Worm (Caenorhabditis elegans) whole organism, L4 larva: ENCODE measurements around the gene ZK632.11.

ENCODE experiments used
- F37D6.2 ChIP-seq: sonication (generic microtip); optimal IDR thresholded peaks from 2 replicates; lab custom pipeline; 2016; ENCODE audit warnings: mild to moderate bottlenecking, missing genetic modification characterization, missing compliant biosample characterization
- F44E2.7 ChIP-seq: fragments of 200-800 bp; sonication (Bioruptor generic); IDR thresholded peaks from 2 replicates; pipeline ENCODE4 v2.1.2; 2022; ENCODE audit warnings: missing genetic modification characterization, missing compliant biosample characterization
- R02D3.7 ChIP-seq: fragments of 150-350 bp; sonication (generic microtip); optimal IDR thresholded peaks from 3 replicates; lab custom pipeline; 2014; ENCODE audit warnings: missing biosample characterization, missing genetic modification characterization
- Y48G9A.11 ChIP-seq: fragments of 200-800 bp; sonication (Bioruptor generic); IDR thresholded peaks from 2 replicates; pipeline ENCODE4 v1.3.6; 2022; ENCODE audit warnings: missing genetic modification reagents, missing genetic modification characterization, missing compliant biosample characterization
- aha-1 ChIP-seq: fragments of 150-350 bp; peaks from one replicate; lab custom pipeline; 2014; ENCODE audit warnings: missing biosample characterization, missing genetic modification characterization
- ama-1 ChIP-seq: fragments of 150-350 bp; optimal IDR thresholded peaks from 2 replicates; lab custom pipeline; 2014; ENCODE audit warnings: inconsistent platforms, mixed read lengths
- ceh-20 ChIP-seq: fragments of 200-800 bp; sonication (Bioruptor generic); IDR thresholded peaks from 2 replicates; pipeline ENCODE4 v1.3.6; 2022; ENCODE audit warnings: missing genetic modification reagents, missing genetic modification characterization, missing compliant biosample characterization
- ceh-62 ChIP-seq: sonication (generic microtip); optimal IDR thresholded peaks from 2 replicates; lab custom pipeline; 2017; ENCODE audit warnings: missing biosample characterization, missing genetic modification characterization
- ces-1 ChIP-seq: fragments of 150-350 bp; sonication (generic microtip); optimal IDR thresholded peaks from 4 replicates; lab custom pipeline; 2014; ENCODE audit warnings: missing biosample characterization, missing genetic modification reagents, missing genetic modification characterization
- cey-2 ChIP-seq: sonication (generic microtip); optimal IDR thresholded peaks from 3 replicates; lab custom pipeline; 2017; ENCODE audit warnings: missing genetic modification characterization, mild to moderate bottlenecking, missing compliant biosample characterization, antibody characterized with exemption, borderline replicate concordance; ENCODE audit not compliant: insufficient read depth
- ctbp-1 ChIP-seq: fragments of 200-800 bp; sonication (Bioruptor generic); IDR thresholded peaks from 2 replicates; pipeline ENCODE4 v1.3.6; 2022; ENCODE audit warnings: missing genetic modification reagents, missing genetic modification characterization, missing compliant biosample characterization
- daf-12 ChIP-seq: fragments of 150-350 bp; optimal IDR thresholded peaks from 2 replicates; lab custom pipeline; 2014; ENCODE audit warnings: missing biosample characterization, missing genetic modification reagents, missing genetic modification characterization
- daf-16 ChIP-seq, 3 experiments: sonication (generic microtip); optimal IDR thresholded peaks; 2 replicates each; lab custom pipeline; 2016 to 2017; ENCODE audit warnings: missing genetic modification characterization in 3 of 3, missing genetic modification reagents in 3 of 3, mild to moderate bottlenecking in 2 of 3, missing compliant biosample characterization in 2 of 3, missing biosample characterization in 1 of 3, moderate library complexity in 1 of 3
- daf-8 ChIP-seq: fragments of 200-800 bp; sonication (Bioruptor generic); IDR thresholded peaks from 2 replicates; pipeline ENCODE4 v1.3.6; 2022; ENCODE audit warnings: missing genetic modification characterization, missing compliant biosample characterization
- dmd-8 ChIP-seq: fragments of 200-800 bp; sonication (Bioruptor generic); IDR thresholded peaks from 2 replicates; pipeline ENCODE4 v1.3.6; 2022; ENCODE audit warnings: missing genetic modification characterization, missing compliant biosample characterization
- dmd-9 ChIP-seq: fragments of 200-800 bp; sonication (Bioruptor generic); IDR thresholded peaks from 2 replicates; pipeline ENCODE4 v1.3.6; 2022; ENCODE audit warnings: missing genetic modification reagents, missing genetic modification characterization, missing compliant biosample characterization
- dve-1 ChIP-seq: sonication (generic microtip); optimal IDR thresholded peaks from 2 replicates; lab custom pipeline; 2017; ENCODE audit warnings: antibody characterized with exemption, mild to moderate bottlenecking, missing genetic modification characterization, missing compliant biosample characterization; ENCODE audit not compliant: insufficient read depth
- hlh-11 ChIP-seq: fragments of 200-800 bp; sonication (Bioruptor generic); optimal IDR thresholded peaks from 2 replicates; lab custom pipeline; 2018; ENCODE audit warnings: mild to moderate bottlenecking, missing genetic modification characterization, missing compliant biosample characterization
- lin-1 ChIP-seq: fragments of 200-800 bp; sonication (Bioruptor generic); IDR thresholded peaks from 2 replicates; pipeline ENCODE4 v1.3.6; 2022; ENCODE audit warnings: missing genetic modification reagents, missing genetic modification characterization, missing compliant biosample characterization
- lin-15B ChIP-seq: fragments of 150-350 bp; sonication (generic microtip); optimal IDR thresholded peaks from 3 replicates; lab custom pipeline; 2014; ENCODE audit warnings: missing biosample characterization, missing genetic modification characterization
- lin-29 ChIP-seq: fragments of 200-800 bp; sonication (Bioruptor generic); IDR thresholded peaks from 2 replicates; pipeline ENCODE4 v1.3.6; 2022; ENCODE audit warnings: missing genetic modification reagents, missing genetic modification characterization, missing compliant biosample characterization
- lin-38 ChIP-seq: fragments of 200-800 bp; sonication (Bioruptor generic); IDR thresholded peaks from 2 replicates; pipeline ENCODE4 v1.3.6; 2022; ENCODE audit warnings: missing genetic modification reagents, missing genetic modification characterization, missing compliant biosample characterization
- lin-39 ChIP-seq: fragments of 150-350 bp; optimal IDR thresholded peaks from 2 replicates; lab custom pipeline; 2014; ENCODE audit warnings: missing biosample characterization, missing genetic modification reagents, missing genetic modification characterization
- lir-3 ChIP-seq: sonication (generic microtip); optimal IDR thresholded peaks from 2 replicates; lab custom pipeline; 2016; ENCODE audit warnings: mild to moderate bottlenecking, missing genetic modification characterization, missing compliant biosample characterization
- lsy-2 ChIP-seq, 2 experiments: fragments of 150-350 bp in 1 of 2; sonication (generic microtip) in 1 of 2; optimal IDR thresholded peaks; 2 replicates each; lab custom pipeline; 2014 to 2017; ENCODE audit warnings: missing biosample characterization in 2 of 2, missing genetic modification characterization in 2 of 2
- madf-5 ChIP-seq, 2 experiments: fragments of 200-800 bp; sonication (Bioruptor generic); IDR thresholded peaks; 2 replicates each; pipeline ENCODE4 v1.3.6; 2022; ENCODE audit warnings: missing compliant biosample characterization in 2 of 2, missing genetic modification characterization in 2 of 2
- madf-9 ChIP-seq: fragments of 200-800 bp; sonication (Bioruptor generic); conservative IDR thresholded peaks from 2 replicates; pipeline ENCODE4 v1.3.6; 2022; ENCODE audit warnings: missing genetic modification reagents, missing genetic modification characterization, missing compliant biosample characterization
- mdl-1 ChIP-seq, 2 experiments: fragments of 150-350 bp in 1 of 2; sonication (generic microtip) in 1 of 2; optimal IDR thresholded peaks; 2 replicates each; lab custom pipeline; 2014 to 2017; ENCODE audit warnings: missing biosample characterization in 2 of 2, missing genetic modification characterization in 2 of 2
- mdt-29 ChIP-seq: fragments of 200-800 bp; sonication (Bioruptor generic); IDR thresholded peaks from 2 replicates; pipeline ENCODE4 v1.3.6; 2022; ENCODE audit warnings: missing genetic modification reagents, missing genetic modification characterization, missing compliant biosample characterization
- mep-1 ChIP-seq: fragments of 150-350 bp; sonication (generic microtip); optimal IDR thresholded peaks from 3 replicates; lab custom pipeline; 2014; ENCODE audit warnings: missing biosample characterization, missing genetic modification characterization
- mes-2 ChIP-seq: sonication (generic microtip); optimal IDR thresholded peaks from 2 replicates; lab custom pipeline; 2016; ENCODE audit warnings: missing genotype, mild to moderate bottlenecking, missing genetic modification characterization, missing compliant biosample characterization; ENCODE audit not compliant: poor library complexity, severe bottlenecking
- nhr-111 ChIP-seq: fragments of 200-800 bp; sonication (Bioruptor generic); optimal IDR thresholded peaks from 2 replicates; lab custom pipeline; 2018; ENCODE audit warnings: mild to moderate bottlenecking, missing genetic modification characterization, missing compliant biosample characterization
- nhr-237 ChIP-seq: sonication (generic microtip); optimal IDR thresholded peaks from 2 replicates; lab custom pipeline; 2017; ENCODE audit warnings: missing biosample characterization, missing genetic modification characterization
- nhr-25 ChIP-seq: sonication (generic microtip); optimal IDR thresholded peaks from 2 replicates; lab custom pipeline; 2017; ENCODE audit warnings: missing genetic modification characterization, mild to moderate bottlenecking, missing compliant biosample characterization, antibody characterized with exemption, moderate library complexity, borderline replicate concordance; ENCODE audit not compliant: insufficient read depth
- nhr-41 ChIP-seq: fragments of 200-800 bp; sonication (Bioruptor generic); IDR thresholded peaks from 2 replicates; pipeline ENCODE4 v1.3.6; 2022; ENCODE audit warnings: missing genetic modification reagents, missing genetic modification characterization, missing compliant biosample characterization
- rbr-2 ChIP-seq: sonication (generic microtip); optimal IDR thresholded peaks from 2 replicates; lab custom pipeline; 2016; ENCODE audit warnings: missing genotype, missing genetic modification characterization, missing compliant biosample characterization
- saeg-2 ChIP-seq: fragments of 200-800 bp; sonication (Bioruptor generic); IDR thresholded peaks from 2 replicates; pipeline ENCODE4 v1.3.6; 2022; ENCODE audit warnings: missing genetic modification reagents, missing genetic modification characterization, missing compliant biosample characterization
- sdz-12 ChIP-seq: fragments of 200-800 bp; sonication (Bioruptor generic); optimal IDR thresholded peaks from 2 replicates; lab custom pipeline; 2018; ENCODE audit warnings: mild to moderate bottlenecking, missing genetic modification characterization, missing compliant biosample characterization
- snpc-1.2 ChIP-seq: fragments of 200-800 bp; sonication (Bioruptor generic); IDR thresholded peaks from 2 replicates; pipeline ENCODE4 v1.3.6; 2022; ENCODE audit warnings: missing genetic modification reagents, missing genetic modification characterization, missing compliant biosample characterization
- unc-62 ChIP-seq, 3 experiments: fragments of 150-350 bp in 1 of 3; sonication (generic microtip); optimal IDR thresholded peaks in 2 of 3; peaks in 1 of 3; 1 replicate in 1 of 3; 2 replicates in 2 of 3; lab custom pipeline; 2014 to 2017; ENCODE audit warnings: missing biosample characterization in 3 of 3, missing genetic modification characterization in 3 of 3, missing genetic modification reagents in 3 of 3, missing genotype in 1 of 3
- ztf-7 ChIP-seq: fragments of 150-350 bp; optimal IDR thresholded peaks from 2 replicates; lab custom pipeline; 2014; ENCODE audit warnings: missing biosample characterization, missing genetic modification characterization

ZK632.11 gene

DNA sequence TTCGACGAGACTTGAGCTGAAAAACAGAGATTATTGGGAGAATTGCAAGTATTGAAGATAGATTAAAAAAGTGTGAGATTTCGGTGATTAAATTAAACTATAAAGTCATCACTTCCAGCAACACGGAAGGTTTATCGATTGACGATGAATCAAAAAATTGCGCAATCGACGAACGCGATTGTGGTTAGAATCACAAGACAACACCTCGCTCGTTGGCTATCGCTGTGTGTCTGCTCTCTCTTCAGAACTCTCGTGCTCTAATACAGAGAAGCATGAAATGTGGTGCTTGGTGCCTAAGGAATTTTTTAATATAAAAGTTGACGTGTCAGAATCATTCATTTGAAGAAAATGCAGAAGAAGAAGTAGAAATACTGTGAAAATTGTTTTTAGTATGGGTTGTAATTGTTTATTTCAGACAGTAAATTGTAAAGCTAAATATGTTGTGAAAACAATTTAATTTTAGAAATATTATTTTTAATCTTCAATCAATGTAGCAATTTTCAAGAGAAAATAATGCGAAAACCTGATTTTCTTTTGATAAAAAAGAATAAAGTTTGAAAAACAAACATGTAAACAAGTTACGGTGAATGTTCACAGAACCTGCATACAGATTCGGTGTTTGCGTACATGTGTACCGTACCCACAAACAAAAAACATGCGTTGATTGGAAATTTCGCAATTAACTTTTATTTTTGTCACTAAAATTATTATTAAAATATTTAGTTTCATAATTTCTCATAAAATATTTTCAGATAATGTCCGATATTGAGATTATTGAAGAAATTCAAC lies at the start of gene ZK632.11, which contains the start of gene ZK632.10 (continued):
- TF ChIP-seq ctbp-1 (0 out of 2 replicates have a peak, but pooled peaks have one; percentile 28), ceh-62 (tag; lab: Kevin White, UChicago) (no peak), nhr-111 (no peak), lin-1 (GFP tag; lab: Robert Waterston, UW) (0 out of 2 replicates have a peak, but pooled peaks have one; percentile 7), dve-1 (tag; lab: Kevin White, UChicago) (peak; percentile 44), ztf-7 (tag; lab: Kevin White, UChicago) (peak; percentile 28), daf-12 (tag; lab: Kevin White, UChicago) (no peak), snpc-1.2 (no peak), nhr-237 (tag; lab: Kevin White, UChicago) (no peak), hlh-11 (tag; lab: Kevin White, UChicago) (peak; percentile 26), lsy-2 (tag; optimal IDR thresholded peaks at IDR 0.05; lab: Kevin White, UChicago) (peak; percentile 61 to 98), lin-29 (GFP tag; lab: Robert Waterston, UW) (no peak), R02D3.7 (tag; lab: Kevin White, UChicago) (no peak), lin-38 (GFP tag; lab: Robert Waterston, UW) (peak; percentile 34), mes-2 (tag; lab: Kevin White, UChicago) (peak; percentile 80), mep-1 (tag; lab: Kevin White, UChicago) (peak; percentile 53)

ce11 chrIII:9779080-9779479 lies 48.6 kb upstream of the ZK632.11 start:
- TF ChIP-seq lin-38 (GFP tag; lab: Robert Waterston, UW) = peak; percentile 32; the same call in 1 of the 2 replicates
- no peak for TF ChIP-seq mdt-29
- TF ChIP-seq madf-9 (GFP tag; lab: Robert Waterston, UW) = no peak
- no peak for TF ChIP-seq lin-39 (tag; lab: Kevin White, UChicago)
- TF ChIP-seq aha-1 (tag; lab: Kevin White, UChicago) = no peak
- TF ChIP-seq daf-16 (GFP tag; optimal IDR thresholded peaks at IDR 0.05; lab: Kevin White, UChicago) = no peak
- TF ChIP-seq daf-16 (tag; optimal IDR thresholded peaks at IDR 0.05; lab: Kevin White, UChicago) = no peak
- TF ChIP-seq hlh-11 (tag; lab: Kevin White, UChicago) = no peak

ce11 chrIII:9780254-9780653 lies 47.5 kb upstream of the ZK632.11 start, which contains the start of gene sqv-3:
Gene sqv-3, minus strand, starts transcription at chrIII:9780354.
- TF ChIP-seq madf-5 (GFP tag; IDR thresholded peaks at IDR 0.05; lab: Robert Waterston, UW) (no peak), F37D6.2 (tag; lab: Kevin White, UChicago) (no peak), ces-1 (no peak), rbr-2 (tag; lab: Kevin White, UChicago) (no peak), ceh-20 (GFP tag; lab: Robert Waterston, UW) (no peak), F44E2.7 (GFP tag; lab: Robert Waterston, UW) (no peak), ctbp-1 (no peak), lir-3 (tag; lab: Kevin White, UChicago) (no peak), ama-1 (lab: Kevin White, UChicago) (no peak)

DNA sequence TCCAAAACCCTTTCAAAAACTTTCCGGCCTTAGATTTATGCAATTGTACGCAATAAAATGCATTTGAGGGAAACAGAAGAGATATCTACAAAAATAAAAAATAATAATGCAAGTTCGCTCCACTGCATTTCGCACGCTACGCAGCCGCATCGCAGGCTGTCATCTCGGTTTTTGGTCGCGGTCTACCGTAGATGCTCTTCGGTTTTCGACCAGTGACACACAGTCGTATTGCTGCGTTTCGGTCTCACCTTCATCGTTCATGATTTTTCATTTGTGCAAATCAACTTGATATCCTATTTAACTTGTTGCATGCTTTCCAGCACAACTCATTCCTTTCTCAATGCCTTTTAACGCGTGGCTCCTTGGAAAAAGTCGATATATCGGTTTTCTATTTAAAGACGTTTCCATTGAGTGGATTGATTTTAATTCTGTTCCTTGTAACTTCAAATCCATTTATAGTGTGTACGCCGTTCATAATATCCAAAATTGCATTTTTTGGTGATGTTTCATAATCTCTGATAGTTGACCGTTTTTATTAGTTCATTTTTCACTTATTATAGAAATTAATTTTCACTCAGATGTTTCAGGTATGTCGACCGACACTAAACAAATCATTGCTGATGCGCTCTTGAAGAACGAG lies 46.9 kb upstream of the ZK632.11 start, which contains the start of gene vha-1:
Gene vha-1, plus strand, starts transcription at position 590 of the 640 bp plus-strand sequence.
- TF ChIP-seq lir-3 (tag; lab: Kevin White, UChicago) = no peak
- peak; percentile 66 for TF ChIP-seq nhr-25
- no peak for TF ChIP-seq dmd-8
- TF ChIP-seq dmd-9 = no peak
- TF ChIP-seq ceh-20 (GFP tag; lab: Robert Waterston, UW) = no peak
- TF ChIP-seq nhr-41 (GFP tag; lab: Robert Waterston, UW) = no peak
- no peak for TF ChIP-seq daf-8 (GFP tag; lab: Robert Waterston, UW)
- peak; percentile 4 to 70 for TF ChIP-seq mdl-1 (tag; optimal IDR thresholded peaks at IDR 0.05; lab: Kevin White, UChicago)
- no peak for TF ChIP-seq sdz-12 (GFP tag; lab: Kevin White, UChicago)
- peak in 1 of 2 experiments; percentile 95 for TF ChIP-seq unc-62 (GFP tag; optimal IDR thresholded peaks at IDR 0.05 in 1 of 2; lab: Kevin White, UChicago)
- TF ChIP-seq unc-62 (tag; optimal IDR thresholded peaks at IDR 0.05; lab: Kevin White, UChicago) = no peak
- no peak for TF ChIP-seq saeg-2 (GFP tag; lab: Robert Waterston, UW)
- peak; percentile 40 for TF ChIP-seq lin-15B
- no peak for TF ChIP-seq cey-2 (tag; lab: Kevin White, UChicago)
- TF ChIP-seq Y48G9A.11 (GFP tag; lab: Robert Waterston, UW) = no peak
- peak; percentile 82 for TF ChIP-seq rbr-2 (tag; lab: Kevin White, UChicago)
- no peak for TF ChIP-seq snpc-1.2
